Worm (Caenorhabditis elegans) whole organism, L4/young adult: ENCODE results near the gene puf-9.

ENCODE experiments used
- W03F9.2 ChIP-seq: fragments of 150-350 bp; optimal IDR thresholded peaks from 2 replicates; lab custom pipeline; 2014; ENCODE audit warnings: missing biosample characterization, missing genetic modification characterization
- him-1 ChIP-seq: sonication (generic microtip); optimal IDR thresholded peaks from 2 replicates; lab custom pipeline; 2016; ENCODE audit warnings: missing genotype, missing genetic modification reagents, missing genetic modification characterization, missing compliant biosample characterization

DNA sequence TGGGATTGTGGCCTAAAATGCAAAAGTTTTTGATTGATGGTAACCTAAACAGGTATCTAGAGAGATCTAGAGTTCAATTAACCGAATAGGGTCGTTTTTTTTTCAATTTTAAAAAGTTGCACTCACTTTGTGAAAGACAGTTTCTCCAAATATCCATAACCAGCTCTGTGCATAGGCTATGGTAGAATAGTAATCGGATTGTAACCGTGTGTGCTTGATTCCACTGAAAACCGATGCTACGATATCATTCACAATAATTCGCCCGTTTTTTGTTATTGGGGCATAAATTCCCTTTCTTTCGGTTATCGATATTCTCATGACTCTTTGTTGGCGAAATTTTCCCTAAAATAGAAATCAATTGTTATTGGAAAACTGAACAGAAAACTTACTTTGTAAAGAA, 10.7 kb downstream of the puf-9 start:
- TF ChIP-seq W03F9.2 (no peak), him-1 (tag; lab: Kevin White, UChicago) (no peak)
